In genomic region chrX:10141963-10142431, ce11 we compare ENCODE assay signal across 3 worm cellular contexts.
A peak's percentile ranks its signal among the peaks of the same experiment; 100 is the strongest.
TF ChIP-seq lines count a peak whose summit lies in the region.

Gene oac-14 (minus strand): TSS chrX:10142013.

TF ChIP-seq in whole organism, L3 larva, 47 proteins besides CTCF, POLR2A, EP300 and RAD21 (continued from another document):
- TF ChIP-seq fkh-10 (GFP tag; optimal IDR thresholded peaks at IDR 0.05; lab: Kevin White, UChicago) = no peak
- no peak for TF ChIP-seq mml-1 (tag; optimal IDR thresholded peaks at IDR 0.05; lab: Kevin White, UChicago)

TF ChIP-seq in whole organism, L4 larva, 104 proteins besides CTCF, POLR2A, EP300 and RAD21 (continued from another document):
- TF ChIP-seq unc-130 (GFP tag; optimal IDR thresholded peaks at IDR 0.05; lab: Kevin White, UChicago) (no peak), php-3 (GFP tag; IDR thresholded peaks at IDR 0.05; lab: Robert Waterston, UW) (peak; percentile 97), ceh-44 (GFP tag; IDR thresholded peaks at IDR 0.05; lab: Robert Waterston, UW) (no peak), nhr-10 (tag; optimal IDR thresholded peaks at IDR 0.05; lab: Kevin White, UChicago) (peak; percentile 74), hmg-1.1 (GFP tag; IDR thresholded peaks at IDR 0.05; lab: Robert Waterston, UW) (0 out of 2 replicates have a peak, but pooled peaks have one; percentile 16), lsy-2 (tag; optimal IDR thresholded peaks at IDR 0.05; lab: Kevin White, UChicago) (peak in 1 of 2 experiments; percentile 38), zip-2 (tag; optimal IDR thresholded peaks at IDR 0.05; lab: Kevin White, UChicago) (peak; percentile 38), T20F7.1 (GFP tag; optimal IDR thresholded peaks at IDR 0.05; lab: Kevin White, UChicago) (peak; percentile 51), ztf-7 (tag; optimal IDR thresholded peaks at IDR 0.05; lab: Kevin White, UChicago) (no peak), F26F4.8 (GFP tag; conservative IDR thresholded peaks at IDR 0.05; lab: Robert Waterston, UW) (no peak), dve-1 (tag; optimal IDR thresholded peaks at IDR 0.05; lab: Kevin White, UChicago; ENCODE audit: insufficient read depth) (peak; percentile 96), mes-2 (tag; optimal IDR thresholded peaks at IDR 0.05; lab: Kevin White, UChicago; ENCODE audit: poor library complexity, severe bottlenecking) (peak; percentile 54), saeg-2 (GFP tag; IDR thresholded peaks at IDR 0.05; lab: Robert Waterston, UW) (peak; percentile 17; the same call in 1 of the 2 replicates), hlh-11 (tag; optimal IDR thresholded peaks at IDR 0.05; lab: Kevin White, UChicago) (peak; percentile 95), hlh-30 (tag; optimal IDR thresholded peaks at IDR 0.05; lab: Kevin White, UChicago; ENCODE audit: insufficient read depth) (peak; percentile 48), ceh-62 (tag; optimal IDR thresholded peaks at IDR 0.05; lab: Kevin White, UChicago) (no peak), jun-1 (tag; optimal IDR thresholded peaks at IDR 0.05; lab: Kevin White, UChicago) (peak; percentile 55), pha-4 (GFP tag; IDR thresholded peaks at IDR 0.05; lab: Robert Waterston, UW) (peak; percentile 37; the same call in 1 of the 2 replicates), pha-4 (tag; optimal IDR thresholded peaks at IDR 0.05; lab: Kevin White, UChicago) (no peak), dmd-6 (GFP tag; IDR thresholded peaks at IDR 0.05; lab: Robert Waterston, UW) (peak; percentile 95), nhr-77 (tag; optimal IDR thresholded peaks at IDR 0.05; lab: Kevin White, UChicago) (peak; percentile 87), mep-1 (tag; optimal IDR thresholded peaks at IDR 0.05; lab: Kevin White, UChicago) (peak; percentile 34)

TF ChIP-seq in whole organism, young adult, 124 proteins besides CTCF, POLR2A, EP300 and RAD21 (continued from another document):
- peak; percentile 67 for TF ChIP-seq ztf-22 (GFP tag; optimal IDR thresholded peaks at IDR 0.05; lab: Kevin White, UChicago)
- TF ChIP-seq ets-4 (GFP tag; optimal IDR thresholded peaks at IDR 0.05; lab: Kevin White, UChicago) = peak; percentile 43
- TF ChIP-seq madf-10 (tag; optimal IDR thresholded peaks at IDR 0.05; lab: Kevin White, UChicago) = peak; percentile 21
- no peak for TF ChIP-seq mes-4 (tag; optimal IDR thresholded peaks at IDR 0.05; lab: Kevin White, UChicago)
- peak; percentile 94 for TF ChIP-seq nhr-80 (tag; optimal IDR thresholded peaks at IDR 0.05; lab: Kevin White, UChicago)
- TF ChIP-seq T26A5.8 (tag; optimal IDR thresholded peaks at IDR 0.05; lab: Kevin White, UChicago) = no peak
- TF ChIP-seq sea-2 (GFP tag; IDR thresholded peaks at IDR 0.05; lab: Robert Waterston, UW) = no peak
- TF ChIP-seq let-526 (GFP tag; IDR thresholded peaks at IDR 0.05; lab: Robert Waterston, UW) = no peak
